Worm (Caenorhabditis elegans) whole organism, young adult: ENCODE data around the gene dhps-1.

Source experiments
- B0035.1 ChIP-seq: sonication (generic microtip); optimal IDR thresholded peaks from 2 replicates; lab custom pipeline; 2016; ENCODE audit warnings: missing genetic modification characterization, mild to moderate bottlenecking, missing compliant biosample characterization, missing genotype, missing genetic modification reagents
- F10E7.11 ChIP-seq: sonication (generic microtip); optimal IDR thresholded peaks from 2 replicates; lab custom pipeline; 2017; ENCODE audit warnings: mild to moderate bottlenecking, missing genetic modification characterization, moderate library complexity, missing compliant biosample characterization
- F22D6.2 ChIP-seq: sonication (generic microtip); optimal IDR thresholded peaks from 2 replicates; lab custom pipeline; 2016; ENCODE audit warnings: mild to moderate bottlenecking, missing genetic modification characterization, missing compliant biosample characterization
- F33H1.4 ChIP-seq: fragments of 200-800 bp; sonication (Bioruptor generic); IDR thresholded peaks from 2 replicates; pipeline ENCODE4 v1.3.6; 2022; ENCODE audit warnings: missing genetic modification reagents, missing genetic modification characterization, missing compliant biosample characterization
- F37B4.10 ChIP-seq: fragments of 200-800 bp; sonication (Bioruptor generic); IDR thresholded peaks from 2 replicates; pipeline ENCODE4 v1.3.6; 2022; ENCODE audit warnings: missing genetic modification characterization, missing compliant biosample characterization
- F39B2.1 ChIP-seq: fragments of 200-800 bp; sonication (Bioruptor generic); IDR thresholded peaks from 2 replicates; pipeline ENCODE4 v1.3.6; 2022; ENCODE audit warnings: missing genetic modification reagents, missing genetic modification characterization, missing compliant biosample characterization
- F49E8.2 ChIP-seq: sonication (generic microtip); optimal IDR thresholded peaks from 3 replicates; lab custom pipeline; 2017; ENCODE audit warnings: missing genetic modification characterization, mild to moderate bottlenecking, missing compliant biosample characterization, antibody characterized with exemption, moderate library complexity; ENCODE audit not compliant: insufficient read depth
- F52B5.7 ChIP-seq: sonication (generic microtip); optimal IDR thresholded peaks from 2 replicates; lab custom pipeline; 2016; ENCODE audit warnings: mild to moderate bottlenecking, missing genetic modification characterization, missing compliant biosample characterization
- Y53G8AR.9 ChIP-seq: fragments of 200-800 bp; sonication (Bioruptor generic); conservative IDR thresholded peaks from 2 replicates; pipeline ENCODE4 v1.3.6; 2022; ENCODE audit warnings: missing genetic modification reagents, missing genetic modification characterization, missing compliant biosample characterization
- aptf-2 ChIP-seq: fragments of 200-800 bp; sonication (Bioruptor generic); conservative IDR thresholded peaks from 2 replicates; pipeline ENCODE4 v1.3.6; 2022; ENCODE audit warnings: missing genetic modification reagents, missing genetic modification characterization, missing compliant biosample characterization
- atf-7 ChIP-seq: sonication (generic microtip); optimal IDR thresholded peaks from 2 replicates; lab custom pipeline; 2017; ENCODE audit warnings: mild to moderate bottlenecking, missing genetic modification characterization, missing compliant biosample characterization
- athp-1 ChIP-seq: sonication (generic microtip); optimal IDR thresholded peaks from 2 replicates; lab custom pipeline; 2017; ENCODE audit warnings: mild to moderate bottlenecking, missing genetic modification characterization, missing compliant biosample characterization
- bed-1 ChIP-seq: fragments of 200-800 bp; sonication (Bioruptor generic); IDR thresholded peaks from 2 replicates; pipeline ENCODE4 v1.3.6; 2022; ENCODE audit warnings: missing genetic modification reagents, missing genetic modification characterization, missing compliant biosample characterization
- cebp-1 ChIP-seq, 2 experiments: fragments of 200-800 bp in 1 of 2; sonication (Bioruptor generic) in 1 of 2; sonication (generic microtip) in 1 of 2; IDR thresholded peaks in 1 of 2; optimal IDR thresholded peaks in 1 of 2; 2 replicates each; pipeline versions ENCODE4 v1.3.6 to Lab custom; 2017 to 2022; ENCODE audit warnings: missing compliant biosample characterization in 2 of 2, missing genetic modification characterization in 2 of 2, mild to moderate bottlenecking in 1 of 2, missing genetic modification reagents in 1 of 2, moderate library complexity in 1 of 2
- cebp-2 ChIP-seq: fragments of 200-800 bp; sonication (Bioruptor generic); IDR thresholded peaks from 2 replicates; pipeline ENCODE4 v1.3.6; 2022; ENCODE audit warnings: missing genetic modification characterization, missing compliant biosample characterization
- ceh-91 ChIP-seq: fragments of 200-800 bp; sonication (Bioruptor generic); IDR thresholded peaks from 2 replicates; pipeline ENCODE4 v1.3.6; 2022; ENCODE audit warnings: missing genetic modification reagents, missing genetic modification characterization, missing compliant biosample characterization
- chd-7 ChIP-seq: sonication (generic microtip); optimal IDR thresholded peaks from 2 replicates; lab custom pipeline; 2016; ENCODE audit warnings: mild to moderate bottlenecking, missing genetic modification characterization, moderate library complexity, missing compliant biosample characterization
- dox-1 ChIP-seq: fragments of 200-800 bp; sonication (Bioruptor generic); IDR thresholded peaks from 2 replicates; pipeline ENCODE4 v1.3.6; 2022; ENCODE audit warnings: missing genetic modification reagents, missing genetic modification characterization, missing compliant biosample characterization
- efl-1 ChIP-seq: fragments of 150-350 bp; optimal IDR thresholded peaks from 2 replicates; lab custom pipeline; 2014; ENCODE audit warnings: missing biosample characterization, missing genetic modification reagents, missing genetic modification characterization
- hmg-1.2 ChIP-seq: fragments of 200-800 bp; sonication (Bioruptor generic); IDR thresholded peaks from 2 replicates; pipeline ENCODE4 v1.3.6; 2022; ENCODE audit warnings: missing genetic modification reagents, missing genetic modification characterization, missing compliant biosample characterization
- hrde-1 ChIP-seq: sonication (generic microtip); optimal IDR thresholded peaks from 2 replicates; lab custom pipeline; 2016; ENCODE audit warnings: missing genetic modification characterization, mild to moderate bottlenecking, missing compliant biosample characterization, moderate library complexity, missing genotype, missing genetic modification reagents, borderline replicate concordance
- let-607 ChIP-seq, 2 experiments: fragments of 200-800 bp in 1 of 2; sonication (Bioruptor generic) in 1 of 2; sonication (generic microtip) in 1 of 2; optimal IDR thresholded peaks; 2 replicates each; lab custom pipeline; 2016 to 2018; ENCODE audit warnings: mild to moderate bottlenecking in 2 of 2, missing compliant biosample characterization in 2 of 2, missing genetic modification characterization in 2 of 2, moderate library complexity in 2 of 2, missing genotype in 1 of 2
- lin-35 ChIP-seq, 3 experiments: fragments of 150-350 bp in 2 of 3; sonication (generic microtip) in 1 of 3; optimal IDR thresholded peaks; 2 replicates each; lab custom pipeline; 2014 to 2018; ENCODE audit warnings: missing biosample characterization in 3 of 3, missing genetic modification characterization in 3 of 3, missing genetic modification reagents in 3 of 3
- lin-40 ChIP-seq: sonication (generic microtip); optimal IDR thresholded peaks from 2 replicates; lab custom pipeline; 2016; ENCODE audit warnings: missing genetic modification characterization, mild to moderate bottlenecking, missing compliant biosample characterization, missing genotype, missing genetic modification reagents
- lsl-1 ChIP-seq: fragments of 200-800 bp; sonication (Bioruptor generic); optimal IDR thresholded peaks from 2 replicates; lab custom pipeline; 2018; ENCODE audit warnings: mild to moderate bottlenecking, missing genetic modification characterization, moderate library complexity, missing compliant biosample characterization
- lsy-27 ChIP-seq: sonication (generic microtip); optimal IDR thresholded peaks from 2 replicates; lab custom pipeline; 2017; ENCODE audit warnings: missing genetic modification characterization, mild to moderate bottlenecking, missing compliant biosample characterization, antibody characterized with exemption, missing genotype, borderline replicate concordance; ENCODE audit not compliant: insufficient read depth
- mcd-1 ChIP-seq: fragments of 200-800 bp; sonication (Bioruptor generic); IDR thresholded peaks from 2 replicates; pipeline ENCODE4 v1.3.6; 2022; ENCODE audit warnings: missing genetic modification reagents, missing genetic modification characterization, missing compliant biosample characterization
- nhr-179 ChIP-seq: sonication (generic microtip); optimal IDR thresholded peaks from 2 replicates; lab custom pipeline; 2016; ENCODE audit warnings: mild to moderate bottlenecking, missing genetic modification characterization, missing compliant biosample characterization
- repo-1 ChIP-seq: sonication (generic microtip); optimal IDR thresholded peaks from 2 replicates; lab custom pipeline; 2017; ENCODE audit warnings: mild to moderate bottlenecking, missing genetic modification characterization, missing compliant biosample characterization
- sdz-38 ChIP-seq: sonication (generic microtip); optimal IDR thresholded peaks from 2 replicates; lab custom pipeline; 2016; ENCODE audit warnings: missing genotype, missing genetic modification characterization, missing compliant biosample characterization
- sea-2 ChIP-seq: fragments of 200-800 bp; sonication (Bioruptor generic); IDR thresholded peaks from 2 replicates; pipeline ENCODE4 v1.3.6; 2022; ENCODE audit warnings: missing genetic modification characterization, missing compliant biosample characterization
- snpc-1.1 ChIP-seq: sonication (generic microtip); optimal IDR thresholded peaks from 2 replicates; lab custom pipeline; 2017; ENCODE audit warnings: missing genetic modification characterization, mild to moderate bottlenecking, missing compliant biosample characterization, antibody characterized with exemption, moderate library complexity, missing genotype, missing genetic modification reagents; ENCODE audit not compliant: insufficient read depth
- snpc-4 ChIP-seq, 5 experiments: fragments of 150-350 bp in 1 of 5; sonication (generic microtip) in 4 of 5; optimal IDR thresholded peaks; 2 replicates each; lab custom pipeline; 2014 to 2018; ENCODE audit warnings: missing genetic modification characterization in 5 of 5, missing biosample characterization in 3 of 5, antibody characterized with exemption in 2 of 5, mild to moderate bottlenecking in 2 of 5, missing compliant biosample characterization in 2 of 5, missing genotype in 2 of 5, moderate library complexity in 2 of 5, missing genetic modification reagents in 1 of 5
- unc-62 ChIP-seq: fragments of 150-350 bp; optimal IDR thresholded peaks from 2 replicates; lab custom pipeline; 2014; ENCODE audit warnings: missing biosample characterization, missing genetic modification reagents, missing genetic modification characterization
- zim-3 ChIP-seq: sonication (generic microtip); optimal IDR thresholded peaks from 2 replicates; lab custom pipeline; 2017; ENCODE audit warnings: mild to moderate bottlenecking, missing genetic modification characterization, moderate library complexity, missing compliant biosample characterization
- ztf-22 ChIP-seq: fragments of 200-800 bp; sonication (Bioruptor generic); optimal IDR thresholded peaks from 2 replicates; lab custom pipeline; 2018; ENCODE audit warnings: mild to moderate bottlenecking, missing genetic modification characterization, moderate library complexity, missing compliant biosample characterization
- ztf-25 ChIP-seq: fragments of 200-800 bp; sonication (Bioruptor generic); IDR thresholded peaks from 2 replicates; pipeline ENCODE4 v1.3.6; 2022; ENCODE audit warnings: missing genetic modification reagents, missing genetic modification characterization, missing compliant biosample characterization
- ztf-26 ChIP-seq: sonication (generic microtip); optimal IDR thresholded peaks from 2 replicates; lab custom pipeline; 2017; ENCODE audit warnings: missing genetic modification characterization, missing compliant biosample characterization
- ztf-28 ChIP-seq: fragments of 200-800 bp; sonication (Bioruptor generic); IDR thresholded peaks from 2 replicates; pipeline ENCODE4 v1.3.6; 2022; ENCODE audit warnings: missing genetic modification reagents, missing genetic modification characterization, missing compliant biosample characterization
- ztf-3 ChIP-seq: fragments of 200-800 bp; sonication (Bioruptor generic); optimal IDR thresholded peaks from 2 replicates; lab custom pipeline; 2018; ENCODE audit warnings: mild to moderate bottlenecking, missing genetic modification characterization, missing compliant biosample characterization
- ztf-6 ChIP-seq: fragments of 200-800 bp; sonication (Bioruptor generic); IDR thresholded peaks from 2 replicates; pipeline ENCODE4 v1.3.6; 2022; ENCODE audit warnings: missing genetic modification reagents, missing genetic modification characterization, missing compliant biosample characterization

The dhps-1 gene

DNA sequence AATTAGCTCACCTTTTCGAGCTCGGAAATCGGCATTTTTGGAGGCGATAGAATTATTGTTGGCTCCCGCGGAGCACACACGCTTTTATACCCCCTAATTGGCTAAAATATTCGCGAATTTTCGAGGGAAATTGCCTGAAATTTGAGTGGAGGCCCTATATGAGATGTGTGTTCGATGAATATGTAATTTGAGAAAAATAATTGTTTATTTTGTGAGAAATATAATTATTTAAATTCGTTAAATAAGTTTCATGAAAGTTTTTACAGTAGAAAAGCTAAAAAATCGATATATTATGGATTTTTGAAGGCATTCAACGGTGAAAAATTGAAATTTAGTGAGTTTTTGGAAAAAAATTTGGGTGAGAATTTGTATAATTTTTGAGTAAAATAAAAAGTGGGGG lies 19.2 kb upstream of the dhps-1 start, which contains the start of gene acbp-6:
TSS of gene acbp-6 (minus strand) at position 101 of the 400 bp plus-strand sequence.
- TF ChIP-seq Y53G8AR.9 (GFP tag; lab: Robert Waterston, UW) (0 out of 2 replicates have a peak, but pooled peaks have one; percentile 22), unc-62 (GFP tag; lab: Kevin White, UChicago) (no peak), cebp-1 (GFP tag; IDR thresholded peaks at IDR 0.05; lab: Robert Waterston, UW) (no peak), cebp-1 (tag; optimal IDR thresholded peaks at IDR 0.05; lab: Kevin White, UChicago) (no peak)

DNA sequence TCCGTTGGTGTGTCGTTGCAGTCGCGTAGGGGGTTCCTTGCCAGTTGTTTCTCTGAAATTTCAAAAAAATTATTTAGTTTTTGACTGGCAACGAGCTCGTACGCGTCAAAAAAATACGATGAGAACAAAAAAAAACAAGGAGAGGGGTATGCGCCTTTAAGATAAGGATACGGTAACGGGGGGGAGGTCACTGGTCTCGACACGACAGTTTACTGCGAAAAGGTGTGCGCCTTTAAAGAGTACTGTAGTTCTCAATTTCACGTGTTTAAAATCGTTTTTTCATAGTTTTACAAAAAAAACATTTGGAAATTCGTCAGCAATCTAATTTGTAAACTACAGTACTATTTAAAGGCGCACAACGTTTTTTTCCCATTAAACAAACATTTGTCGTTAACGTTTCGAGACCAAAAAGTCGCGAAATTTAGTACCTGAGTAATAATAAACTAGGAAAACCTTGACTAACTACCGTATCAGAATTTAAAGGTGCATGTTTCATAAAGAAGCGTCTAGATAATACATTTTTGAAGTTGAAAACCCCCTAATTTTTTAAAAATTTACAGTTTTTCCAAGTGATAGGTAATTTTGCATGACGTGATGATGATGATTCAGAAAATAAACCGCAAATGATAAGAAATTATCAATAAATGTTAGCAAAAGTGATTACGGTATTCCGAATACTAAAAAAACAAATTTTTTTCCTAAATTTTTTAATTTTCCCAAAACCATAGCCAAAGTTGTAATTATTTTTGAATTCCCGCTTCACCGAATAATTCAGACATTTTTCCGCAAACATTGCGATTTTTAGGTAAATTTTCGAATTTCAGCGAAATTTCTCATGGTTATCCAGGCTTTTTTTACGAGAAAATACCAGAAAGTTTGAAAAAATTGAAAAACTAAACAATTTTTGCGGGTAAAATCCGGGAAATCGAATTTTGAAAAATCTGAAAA lies 18.5 kb upstream of the dhps-1 start:
- TF ChIP-seq ztf-3 (GFP tag; lab: Kevin White, UChicago) (no peak), repo-1 (tag; lab: Kevin White, UChicago) (peak; percentile 36), zim-3 (tag; lab: Kevin White, UChicago) (peak; percentile 75), F33H1.4 (GFP tag; lab: Robert Waterston, UW) (peak; percentile 82), lsy-27 (tag; lab: Kevin White, UChicago) (no peak), lin-35 (GFP tag; optimal IDR thresholded peaks at IDR 0.05; lab: Kevin White, UChicago) (peak in 1 of 3 experiments; percentile 22), efl-1 (GFP tag; lab: Kevin White, UChicago) (peak; percentile 33), B0035.1 (tag; lab: Kevin White, UChicago) (peak; percentile 33), athp-1 (peak; percentile 72), ztf-22 (GFP tag; lab: Kevin White, UChicago) (no peak), bed-1 (no peak), lin-40 (tag; lab: Kevin White, UChicago) (peak; percentile 47), cebp-2 (GFP tag; lab: Robert Waterston, UW) (peak; percentile 85; the same call in 1 of the 2 replicates), sea-2 (GFP tag; lab: Robert Waterston, UW) (no peak), lsl-1 (peak; percentile 89), hrde-1 (tag; lab: Kevin White, UChicago) (peak; percentile 49), ztf-26 (peak; percentile 44), F52B5.7 (tag; lab: Kevin White, UChicago) (peak; percentile 12), F10E7.11 (peak; percentile 60), ztf-28 (GFP tag; lab: Robert Waterston, UW) (0 out of 2 replicates have a peak, but pooled peaks have one; percentile 36), atf-7 (tag; lab: Kevin White, UChicago) (peak; percentile 84), ceh-91 (GFP tag; lab: Robert Waterston, UW) (peak; percentile 59), hmg-1.2 (GFP tag; lab: Robert Waterston, UW) (no peak; the same call in 1 of the 2 replicates), F37B4.10 (GFP tag; lab: Robert Waterston, UW) (0 out of 2 replicates have a peak, but pooled peaks have one; percentile 58), nhr-179 (no peak), F22D6.2 (tag; lab: Kevin White, UChicago) (no peak), chd-7 (tag; lab: Kevin White, UChicago) (peak; percentile 68), let-607 (tag; optimal IDR thresholded peaks at IDR 0.05; lab: Kevin White, UChicago) (peak; percentile 22 to 50), dox-1 (GFP tag; lab: Robert Waterston, UW) (peak; percentile 35; the same call in 1 of the 2 replicates), F39B2.1 (GFP tag; lab: Robert Waterston, UW) (no peak), aptf-2 (GFP tag; lab: Robert Waterston, UW) (0 out of 2 replicates have a peak, but pooled peaks have one; percentile 19), snpc-4 (GFP tag; optimal IDR thresholded peaks at IDR 0.05; lab: Kevin White, UChicago) (no peak), snpc-4 (tag; optimal IDR thresholded peaks at IDR 0.05; lab: Kevin White, UChicago) (peak in 1 of 4 experiments; percentile 30), F49E8.2 (no peak), mcd-1 (GFP tag; lab: Robert Waterston, UW) (0 out of 2 replicates have a peak, but pooled peaks have one; percentile 24), ztf-6 (no peak), sdz-38 (tag; lab: Kevin White, UChicago) (no peak), ztf-25 (GFP tag; lab: Robert Waterston, UW) (no peak), snpc-1.1 (no peak)
